Worm (Caenorhabditis elegans) whole organism, early embryonic: Measurements from ENCODE around the gene C35D10.7.

Source experiments
- B0310.2 ChIP-seq: sonication (generic microtip); optimal IDR thresholded peaks from 2 replicates; lab custom pipeline; 2016; ENCODE audit warnings: mild to moderate bottlenecking, missing genetic modification characterization, missing compliant biosample characterization
- F13C5.2 ChIP-seq: sonication (generic microtip); optimal IDR thresholded peaks from 2 replicates; lab custom pipeline; 2017; ENCODE audit warnings: mild to moderate bottlenecking, missing genetic modification characterization, inconsistent platforms, missing compliant biosample characterization
- aly-1 ChIP-seq: sonication (generic microtip); optimal IDR thresholded peaks from 2 replicates; lab custom pipeline; 2016; ENCODE audit warnings: missing genetic modification characterization, missing compliant biosample characterization
- ama-1 ChIP-seq: fragments of 150-350 bp; optimal IDR thresholded peaks from 2 replicates; lab custom pipeline; 2014
- ceh-13 ChIP-seq: fragments of 200-800 bp; sonication (Bioruptor generic); optimal IDR thresholded peaks from 2 replicates; lab custom pipeline; 2018; ENCODE audit warnings: mild to moderate bottlenecking, missing genetic modification characterization, missing compliant biosample characterization
- ceh-36 ChIP-seq: sonication (generic microtip); optimal IDR thresholded peaks from 2 replicates; lab custom pipeline; 2016; ENCODE audit warnings: missing genetic modification characterization, inconsistent platforms, missing compliant biosample characterization
- ets-7 ChIP-seq: sonication (generic microtip); optimal IDR thresholded peaks from 2 replicates; lab custom pipeline; 2016; ENCODE audit warnings: missing genotype, missing genetic modification characterization, missing compliant biosample characterization
- flt-1 ChIP-seq: fragments of 200-800 bp; sonication (Bioruptor generic); IDR thresholded peaks from 2 replicates; pipeline ENCODE4 v1.3.6; 2022; ENCODE audit warnings: missing genetic modification characterization, missing compliant biosample characterization
- hmbx-1 ChIP-seq: sonication (generic microtip); optimal IDR thresholded peaks from 2 replicates; lab custom pipeline; 2016; ENCODE audit warnings: mild to moderate bottlenecking, missing genetic modification characterization, missing compliant biosample characterization
- hmg-4 ChIP-seq: fragments of 200-800 bp; sonication (Bioruptor generic); optimal IDR thresholded peaks from 2 replicates; lab custom pipeline; 2018; ENCODE audit warnings: mild to moderate bottlenecking, missing genetic modification characterization, missing compliant biosample characterization
- hnd-1 ChIP-seq: sonication (generic microtip); optimal IDR thresholded peaks from 2 replicates; lab custom pipeline; 2016; ENCODE audit warnings: missing genetic modification characterization, missing compliant biosample characterization
- pes-1 ChIP-seq: fragments of 200-800 bp; sonication (Bioruptor generic); IDR thresholded peaks from 2 replicates; pipeline ENCODE4 v1.3.6; 2022; ENCODE audit warnings: missing genetic modification reagents, missing genetic modification characterization, missing compliant biosample characterization
- scrt-1 ChIP-seq: fragments of 200-800 bp; sonication (Bioruptor generic); IDR thresholded peaks from 2 replicates; pipeline ENCODE4 v1.3.6; 2022; ENCODE audit warnings: missing genetic modification characterization, missing compliant biosample characterization
- sea-1 ChIP-seq: fragments of 200-800 bp; sonication (Bioruptor generic); conservative IDR thresholded peaks from 2 replicates; pipeline ENCODE4 v1.3.6; 2022; ENCODE audit warnings: missing genetic modification characterization, missing compliant biosample characterization
- tbx-11 ChIP-seq: fragments of 200-800 bp; sonication (Bioruptor generic); IDR thresholded peaks from 2 replicates; pipeline ENCODE4 v1.3.6; 2022; ENCODE audit warnings: missing genetic modification characterization, missing compliant biosample characterization
- tbx-37 ChIP-seq: fragments of 200-800 bp; sonication (Bioruptor generic); conservative IDR thresholded peaks from 2 replicates; pipeline ENCODE4 v1.3.6; 2022; ENCODE audit warnings: missing genetic modification reagents, missing genetic modification characterization, missing compliant biosample characterization
- tra-4 ChIP-seq: sonication (generic microtip); optimal IDR thresholded peaks from 2 replicates; lab custom pipeline; 2017; ENCODE audit warnings: missing genetic modification characterization, missing compliant biosample characterization

The C35D10.7 gene

ce11 chrIII:4844327-4844726, 11.7 kb upstream of the C35D10.7 start, which contains the start of the genes clec-157 and fkh-5:
TSS of gene clec-157 (minus strand) at chrIII:4844427.
TSS of gene fkh-5 (plus strand) at chrIII:4844662.
- TF ChIP-seq flt-1 (GFP tag; lab: Robert Waterston, UW) (no peak), ceh-36 (no peak), tbx-37 (no peak), pes-1 (GFP tag; lab: Robert Waterston, UW) (no peak), tbx-11 (GFP tag; lab: Robert Waterston, UW) (no peak), ets-7 (tag; lab: Kevin White, UChicago) (no peak), hmg-4 (no peak), B0310.2 (no peak), hmbx-1 (tag; lab: Kevin White, UChicago) (no peak), ceh-13 (GFP tag; lab: Kevin White, UChicago) (no peak), scrt-1 (GFP tag; lab: Robert Waterston, UW) (no peak), F13C5.2 (tag; lab: Kevin White, UChicago) (no peak)

- TF ChIP-seq tbx-11 (GFP tag; lab: Robert Waterston, UW): no peak
- no peak for TF ChIP-seq aly-1 (tag; lab: Kevin White, UChicago)
- TF ChIP-seq ets-7 (tag; lab: Kevin White, UChicago): no peak
- TF ChIP-seq tbx-37: no peak
- TF ChIP-seq ama-1 (lab: Kevin White, UChicago): no peak
- no peak for TF ChIP-seq hnd-1 (tag; lab: Kevin White, UChicago)
- no peak for TF ChIP-seq hmg-4
- TF ChIP-seq pes-1 (GFP tag; lab: Robert Waterston, UW): no peak
- no peak for TF ChIP-seq scrt-1 (GFP tag; lab: Robert Waterston, UW)
- no peak for TF ChIP-seq ceh-36
- no peak for TF ChIP-seq flt-1 (GFP tag; lab: Robert Waterston, UW)
These were observed 6.3 kb upstream of the C35D10.7 start, which contains the start of gene nonu-1 for ce11 chrIII:4849739-4850138. TSS of gene nonu-1 (minus strand) at chrIII:4849907.

ce11 chrIII:4850139-4850538, 5.9 kb upstream of the C35D10.7 start, which contains the start of gene F26A1.1:
TSS of gene F26A1.1 (plus strand) at chrIII:4850507.
- TF ChIP-seq tbx-11 (GFP tag; lab: Robert Waterston, UW) (no peak), ets-7 (tag; lab: Kevin White, UChicago) (no peak), pes-1 (GFP tag; lab: Robert Waterston, UW) (no peak)

ce11 chrIII:4852025-4852424, 4.0 kb upstream of the C35D10.7 start, which contains the start of gene ced-4:
TSS of gene ced-4 (plus strand) at chrIII:4852325.
- no peak for TF ChIP-seq ets-7 (tag; lab: Kevin White, UChicago)
- no peak for TF ChIP-seq tra-4
- no peak for TF ChIP-seq hmbx-1 (tag; lab: Kevin White, UChicago)
- TF ChIP-seq ama-1 (lab: Kevin White, UChicago): no peak

- no peak for TF ChIP-seq tra-4
- no peak for TF ChIP-seq hmbx-1 (tag; lab: Kevin White, UChicago)
- no peak for TF ChIP-seq F13C5.2 (tag; lab: Kevin White, UChicago)
- TF ChIP-seq aly-1 (tag; lab: Kevin White, UChicago): no peak
- no peak for TF ChIP-seq tbx-37
- no peak for TF ChIP-seq tbx-11 (GFP tag; lab: Robert Waterston, UW)
- TF ChIP-seq hnd-1 (tag; lab: Kevin White, UChicago): no peak
- no peak for TF ChIP-seq ceh-36
- TF ChIP-seq ceh-13 (GFP tag; lab: Kevin White, UChicago): no peak
- TF ChIP-seq B0310.2: no peak
- TF ChIP-seq pes-1 (GFP tag; lab: Robert Waterston, UW): no peak
- TF ChIP-seq hmg-4: no peak
- no peak for TF ChIP-seq scrt-1 (GFP tag; lab: Robert Waterston, UW)
These were observed 1.1 kb upstream of the C35D10.7 start, which contains the start of gene C35D10.8 for ce11 chrIII:4854918-4855317. TSS of gene C35D10.8 (plus strand) at chrIII:4855218.

- TF ChIP-seq hmg-4 (no peak), aly-1 (tag; lab: Kevin White, UChicago) (no peak), scrt-1 (GFP tag; lab: Robert Waterston, UW) (no peak), ceh-13 (GFP tag; lab: Kevin White, UChicago) (no peak), hnd-1 (tag; lab: Kevin White, UChicago) (no peak), ets-7 (tag; lab: Kevin White, UChicago) (no peak), hmbx-1 (tag; lab: Kevin White, UChicago) (no peak), tra-4 (no peak), ama-1 (lab: Kevin White, UChicago) (no peak), F13C5.2 (tag; lab: Kevin White, UChicago) (no peak)
These were observed 999 bp downstream of the C35D10.7 start for ce11 chrIII:4856992-4857391.

- TF ChIP-seq aly-1 (tag; lab: Kevin White, UChicago) (no peak), tbx-11 (GFP tag; lab: Robert Waterston, UW) (no peak), pes-1 (GFP tag; lab: Robert Waterston, UW) (no peak), sea-1 (no peak), scrt-1 (GFP tag; lab: Robert Waterston, UW) (no peak), ceh-36 (no peak), hmbx-1 (tag; lab: Kevin White, UChicago) (no peak), hmg-4 (no peak)
These were observed 3.0 kb downstream of the C35D10.7 start, which contains the start of gene C35D10.6 for ce11 chrIII:4859039-4859438. TSS of gene C35D10.6 (plus strand) at chrIII:4859339.

ce11 chrIII:4861744-4862401, 5.9 kb downstream of the C35D10.7 start, which contains the start of the genes C35D10.10 and C35D10.5:
TSS of gene C35D10.10 (minus strand) at chrIII:4861794.
TSS of gene C35D10.5 (plus strand) at chrIII:4862351.
- no peak for TF ChIP-seq B0310.2
- TF ChIP-seq sea-1: no peak
- no peak for TF ChIP-seq hnd-1 (tag; lab: Kevin White, UChicago)
- TF ChIP-seq ceh-36: no peak
- TF ChIP-seq F13C5.2 (tag; lab: Kevin White, UChicago): no peak
- no peak for TF ChIP-seq tbx-37
- TF ChIP-seq hmg-4: no peak
- no peak for TF ChIP-seq scrt-1 (GFP tag; lab: Robert Waterston, UW)
- TF ChIP-seq ceh-13 (GFP tag; lab: Kevin White, UChicago): no peak
